Fruit fly (Drosophila melanogaster) whole organism, prepupa: ENCODE data around the gene p.

Source experiments
- Blimp-1 ChIP-seq: fragments of 200-800 bp; sonication (Bioruptor generic); optimal IDR thresholded peaks from 3 replicates; lab custom pipeline; 2017; ENCODE audit warnings: missing biosample characterization, missing genetic modification characterization, mild to moderate bottlenecking, moderate library complexity, missing genetic modification reagents
- CG11294 ChIP-seq: fragments of 200-800 bp; sonication (Bioruptor generic); IDR thresholded peaks from 2 replicates; pipeline ENCODE4 v1.3.6; 2022; ENCODE audit warnings: missing biosample characterization, missing genetic modification characterization
- CG16779 ChIP-seq: fragments of 200-800 bp; sonication (Bioruptor generic); optimal IDR thresholded peaks from 3 replicates; lab custom pipeline; 2017; ENCODE audit warnings: missing biosample characterization, mild to moderate bottlenecking, missing genetic modification characterization
- CG7368 ChIP-seq: fragments of 200-800 bp; sonication (Bioruptor generic); optimal IDR thresholded peaks from 3 replicates; lab custom pipeline; 2016; ENCODE audit warnings: missing biosample characterization, missing genetic modification characterization
- CG8632 ChIP-seq: fragments of 200-800 bp; sonication (Bioruptor generic); optimal IDR thresholded peaks from 3 replicates; lab custom pipeline; 2016; ENCODE audit warnings: missing biosample characterization, missing genetic modification characterization
- Eip78C ChIP-seq: fragments of 200-800 bp; sonication (Bioruptor generic); peaks from one replicate; lab custom pipeline; 2016; ENCODE audit warnings: missing biosample characterization, missing genetic modification characterization
- Ets96B ChIP-seq: fragments of 200-800 bp; optimal IDR thresholded peaks from 2 replicates; lab custom pipeline; 2019; ENCODE audit warnings: missing biosample characterization, mild to moderate bottlenecking, missing genetic modification characterization, moderate library complexity
- pdm3 ChIP-seq: fragments of 200-800 bp; sonication (Bioruptor generic); optimal IDR thresholded peaks from 3 replicates; lab custom pipeline; 2016; ENCODE audit warnings: missing biosample characterization, missing genetic modification characterization
- svp ChIP-seq: fragments of 200-800 bp; sonication (Bioruptor generic); peaks from one replicate; lab custom pipeline; 2016; ENCODE audit warnings: missing biosample characterization, missing genetic modification characterization
- vri ChIP-seq: fragments of 200-800 bp; sonication (Bioruptor generic); optimal IDR thresholded peaks from 3 replicates; lab custom pipeline; 2016; ENCODE audit warnings: missing biosample characterization, mild to moderate bottlenecking, missing genetic modification characterization

The p gene

DNA sequence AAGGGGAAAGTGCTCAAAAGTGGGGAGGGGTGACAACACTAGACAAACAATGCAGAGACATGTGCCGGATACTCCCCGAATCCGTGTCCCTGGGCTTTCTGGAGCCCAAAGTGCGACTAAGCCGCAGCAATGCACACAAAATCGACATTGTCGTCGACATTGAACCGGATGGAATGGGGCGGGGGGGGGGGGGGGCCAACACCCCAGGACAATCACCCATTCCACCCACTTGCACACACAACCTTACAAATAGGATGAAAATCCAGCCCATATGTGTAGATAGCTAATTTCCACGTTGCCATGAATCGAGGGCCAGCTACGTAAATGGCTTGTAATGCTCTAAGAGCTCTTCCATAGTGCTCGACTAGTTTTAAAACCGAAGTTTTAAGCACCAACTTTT is 49.7 kb downstream of the p start:
- TF ChIP-seq Eip78C, result no peak
- no peak for TF ChIP-seq CG7368 (GFP tag; lab: Kevin White, UChicago)
- no peak for TF ChIP-seq CG8632
- no peak for TF ChIP-seq Ets96B (tag; lab: Kevin White, UChicago)
- TF ChIP-seq Blimp-1 (GFP tag; lab: Kevin White, UChicago), result no peak

- TF ChIP-seq Eip78C (peak; percentile 5), vri (GFP tag; lab: Kevin White, UChicago) (no peak)
- TF ChIP-seq, all 60 proteins: peak for 1
Measured at dm6 chr3R:8619089-8619488, 51.4 kb downstream of the p start.

DNA sequence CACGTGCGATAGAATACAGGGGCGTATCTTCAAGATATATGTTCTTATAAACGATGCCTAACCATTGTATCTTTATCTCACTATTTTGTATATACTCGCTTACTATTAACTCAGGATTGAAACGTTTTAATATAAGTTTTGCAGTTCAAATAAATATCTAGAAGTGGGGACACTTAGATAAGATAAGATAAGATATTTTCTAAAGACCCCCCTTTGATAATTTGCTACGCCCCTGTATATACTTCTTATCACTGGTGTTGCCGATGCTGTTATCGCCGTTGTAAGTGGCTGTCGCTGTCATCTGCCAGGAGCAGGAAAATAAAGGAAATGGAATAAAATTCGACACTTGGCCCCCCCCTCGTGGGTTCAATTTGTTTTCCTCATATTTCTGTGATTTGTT is 54.3 kb downstream of the p start:
- no peak for TF ChIP-seq CG11294 (GFP tag; lab: Robert Waterston, UW)
- peak; percentile 61 for TF ChIP-seq svp
- TF ChIP-seq pdm3 (GFP tag; lab: Kevin White, UChicago), result no peak
- no peak for TF ChIP-seq CG16779 (tag; lab: Kevin White, UChicago)
